Fruit fly (Drosophila melanogaster) Kc167 (cell line): Measurements from ENCODE around the gene Ir94h.

Experiments used
- Sin3A ChIP-seq: fragments of >200 bp; optimal IDR thresholded peaks from 2 replicates; lab custom pipeline; 2018; ENCODE audit warnings: missing external identifiers
- h ChIP-seq: fragments of >200 bp; optimal IDR thresholded peaks from 3 replicates; lab custom pipeline; 2018; ENCODE audit warnings: missing external identifiers
- insv ChIP-seq: fragments of >200 bp; optimal IDR thresholded peaks from 3 replicates; lab custom pipeline; 2018; ENCODE audit warnings: missing external identifiers
- psq ChIP-seq: fragments of >200 bp; optimal IDR thresholded peaks from 2 replicates; lab custom pipeline; 2017; ENCODE audit warnings: missing external identifiers
- ttk ChIP-seq: sonication (Bioruptor generic); optimal IDR thresholded peaks from 2 replicates; lab custom pipeline; 2017; ENCODE audit warnings: missing external identifiers

DNA sequence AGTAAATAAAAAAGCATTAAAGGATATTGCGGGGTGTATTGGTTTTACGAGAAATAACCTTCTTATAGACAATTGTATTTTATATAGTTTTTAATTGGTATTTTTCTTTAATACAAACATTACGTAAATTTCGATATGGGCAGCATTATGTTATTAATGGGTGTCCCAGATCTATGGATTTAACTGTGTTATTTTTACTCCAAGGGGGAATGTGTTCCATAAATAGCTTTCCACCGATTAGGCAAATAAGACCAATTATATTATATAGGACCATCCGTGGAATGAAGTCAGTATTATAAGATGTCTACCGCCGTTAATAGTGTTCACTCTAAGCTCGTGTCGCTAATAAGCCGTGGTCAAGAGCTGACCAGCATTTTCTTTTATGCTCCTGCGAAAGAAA lies 3.7 kb upstream of the Ir94h start, which contains the start of gene Ir94g:
- TF ChIP-seq ttk (lab: Kevin White, UChicago) = no peak
- no peak for TF ChIP-seq Sin3A (lab: Kevin White, UChicago)
- TF ChIP-seq psq = no peak
- no peak for TF ChIP-seq h
- no peak for TF ChIP-seq insv (lab: Kevin White, UChicago)
